Worm (Caenorhabditis elegans) whole organism, early embryonic: ENCODE measurements around the gene Y38E10A.17.

Experiments used
- ama-1 ChIP-seq: fragments of 150-350 bp; optimal IDR thresholded peaks from 2 replicates; lab custom pipeline; 2014
- ets-7 ChIP-seq: sonication (generic microtip); optimal IDR thresholded peaks from 2 replicates; lab custom pipeline; 2016; ENCODE audit warnings: missing genotype, missing genetic modification characterization, missing compliant biosample characterization
- flt-1 ChIP-seq: fragments of 200-800 bp; sonication (Bioruptor generic); IDR thresholded peaks from 2 replicates; pipeline ENCODE4 v1.3.6; 2022; ENCODE audit warnings: missing genetic modification characterization, missing compliant biosample characterization
- hmbx-1 ChIP-seq: sonication (generic microtip); optimal IDR thresholded peaks from 2 replicates; lab custom pipeline; 2016; ENCODE audit warnings: mild to moderate bottlenecking, missing genetic modification characterization, missing compliant biosample characterization
- sea-1 ChIP-seq: fragments of 200-800 bp; sonication (Bioruptor generic); conservative IDR thresholded peaks from 2 replicates; pipeline ENCODE4 v1.3.6; 2022; ENCODE audit warnings: missing genetic modification characterization, missing compliant biosample characterization

DNA sequence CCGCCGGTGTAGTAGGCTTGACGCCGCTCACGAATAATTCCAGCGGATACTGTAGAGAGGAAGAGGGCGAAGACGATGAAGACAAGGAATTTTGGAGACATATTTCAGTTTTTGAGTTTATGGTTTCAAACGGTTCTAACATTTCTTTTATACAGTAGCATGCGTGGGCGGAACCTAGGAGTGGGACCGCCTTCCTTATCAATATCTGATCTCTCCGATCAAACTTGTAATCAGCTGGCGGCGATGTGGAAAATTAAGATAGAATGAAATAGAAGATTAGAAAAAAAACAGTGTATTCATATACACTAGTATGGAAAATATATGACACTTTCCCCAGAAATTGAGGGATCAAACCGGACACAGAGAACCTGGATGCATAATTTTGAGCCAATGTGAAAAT lies 15.3 kb downstream of the Y38E10A.17 start, which contains the start of gene nspe-2:
- TF ChIP-seq flt-1 (GFP tag; lab: Robert Waterston, UW), result no peak
- TF ChIP-seq ets-7 (tag; lab: Kevin White, UChicago), result no peak
- TF ChIP-seq ama-1 (lab: Kevin White, UChicago), result no peak
- no peak for TF ChIP-seq hmbx-1 (tag; lab: Kevin White, UChicago)
- TF ChIP-seq sea-1 (GFP tag; lab: Robert Waterston, UW), result no peak
